Fruit fly (Drosophila melanogaster): ENCODE results near the gene Fhos.

Gene Fhos

DNA sequence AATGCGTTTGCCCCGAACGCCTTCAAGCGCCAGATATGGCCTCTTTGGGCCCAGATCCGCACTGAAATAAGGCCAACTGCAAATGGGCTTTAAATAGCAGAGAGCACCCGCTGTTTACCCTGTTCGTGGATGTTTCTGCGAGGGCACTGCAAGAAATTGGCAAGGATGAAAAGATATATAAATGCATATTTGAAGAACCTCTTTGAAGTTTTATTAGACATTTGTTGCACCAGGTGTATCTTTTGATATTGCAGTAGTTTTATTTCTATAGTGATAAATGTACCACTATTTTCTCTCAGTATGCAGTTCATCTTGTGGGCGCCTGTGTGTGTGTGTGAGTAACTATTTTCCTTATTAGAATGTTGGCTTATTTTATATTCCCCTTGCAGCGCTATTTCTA lies 60.1 kb downstream of the Fhos start (continued):
- TF ChIP-seq fd96Cb (tag; optimal IDR thresholded peaks at IDR 0.05): peak; percentile 10
- TF ChIP-seq lilli (GFP tag; optimal IDR thresholded peaks at IDR 0.05): no peak
- TF ChIP-seq CG17328 (GFP tag; IDR thresholded peaks at IDR 0.05): peak; percentile 51
- TF ChIP-seq nmo (GFP tag; optimal IDR thresholded peaks at IDR 0.05): peak; percentile 23
- peak; percentile 70 for TF ChIP-seq esg (GFP tag; conservative IDR thresholded peaks at IDR 0.05)
- TF ChIP-seq CG10462 (GFP tag; optimal IDR thresholded peaks at IDR 0.05): no peak
- no peak for TF ChIP-seq p53 (GFP tag; optimal IDR thresholded peaks at IDR 0.05)
- TF ChIP-seq Adf1 (GFP tag; IDR thresholded peaks at IDR 0.05): no peak
- no peak for TF ChIP-seq HHEX (GFP tag; optimal IDR thresholded peaks at IDR 0.05)
- TF ChIP-seq bbx (GFP tag; IDR thresholded peaks at IDR 0.05; ENCODE audit: partially characterized antibody): no peak
- TF ChIP-seq fru (optimal IDR thresholded peaks at IDR 0.05): no peak
- peak; percentile 56; the same call in 2 of the 3 replicates for TF ChIP-seq Aef1 (GFP tag; IDR thresholded peaks at IDR 0.05)
- TF ChIP-seq lov (optimal IDR thresholded peaks at IDR 0.05): no peak
- TF ChIP-seq lov (GFP tag; IDR thresholded peaks at IDR 0.05): peak; percentile 63; the same call in 2 of the 3 replicates
- peak; percentile 20 for TF ChIP-seq zen (tag; optimal IDR thresholded peaks at IDR 0.05)
- no peak for TF ChIP-seq YL-1 (GFP tag; optimal IDR thresholded peaks at IDR 0.05)
- no peak for TF ChIP-seq slp2 (GFP tag; optimal IDR thresholded peaks at IDR 0.05)
- TF ChIP-seq zf30C (GFP tag; optimal IDR thresholded peaks at IDR 0.05): no peak
- peak; percentile 9 for TF ChIP-seq Sox100B (GFP tag; optimal IDR thresholded peaks at IDR 0.05)
- peak; percentile 36 for TF ChIP-seq CG4820 (GFP tag; optimal IDR thresholded peaks at IDR 0.05)
- no peak for TF ChIP-seq CG2202 (tag; optimal IDR thresholded peaks at IDR 0.05)
- no peak for TF ChIP-seq Hr78 (GFP tag; optimal IDR thresholded peaks at IDR 0.05)
- peak; percentile 22 for TF ChIP-seq ind (GFP tag; optimal IDR thresholded peaks at IDR 0.05)
- TF ChIP-seq CG5245 (GFP tag; optimal IDR thresholded peaks at IDR 0.05): no peak
- no peak for TF ChIP-seq CG14860 (GFP tag; IDR thresholded peaks at IDR 0.05; ENCODE audit: partially characterized antibody)
- TF ChIP-seq ATbp (GFP tag; optimal IDR thresholded peaks at IDR 0.05): no peak
- TF ChIP-seq Usf (GFP tag; optimal IDR thresholded peaks at IDR 0.05): no peak
- peak; percentile 76 for TF ChIP-seq Xrp1 (GFP tag; IDR thresholded peaks at IDR 0.05)
- TF ChIP-seq da (GFP tag; optimal IDR thresholded peaks at IDR 0.05): no peak
- TF ChIP-seq twi (tag; optimal IDR thresholded peaks at IDR 0.05): no peak
- no peak for TF ChIP-seq toy (GFP tag; IDR thresholded peaks at IDR 0.05)
- no peak for TF ChIP-seq CG16815 (GFP tag; optimal IDR thresholded peaks at IDR 0.05)
- TF ChIP-seq CG15601 (tag; optimal IDR thresholded peaks at IDR 0.05): no peak
- TF ChIP-seq CG17829 (tag; optimal IDR thresholded peaks at IDR 0.05): no peak
- TF ChIP-seq CG34224 (GFP tag; IDR thresholded peaks at IDR 0.05; ENCODE audit: partially characterized antibody): no peak
- TF ChIP-seq CG2712 (tag; optimal IDR thresholded peaks at IDR 0.05): no peak
- TF ChIP-seq HmgD (GFP tag; optimal IDR thresholded peaks at IDR 0.05): no peak
- TF ChIP-seq CG8944 (GFP tag; optimal IDR thresholded peaks at IDR 0.05): no peak
- no peak for TF ChIP-seq Mad (GFP tag; optimal IDR thresholded peaks at IDR 0.05)
- no peak for TF ChIP-seq her (GFP tag; optimal IDR thresholded peaks at IDR 0.05)
- no peak for TF ChIP-seq CG10267 (tag; optimal IDR thresholded peaks at IDR 0.05)
- peak; percentile 13 for TF ChIP-seq CG17359 (tag; optimal IDR thresholded peaks at IDR 0.05)
- no peak for TF ChIP-seq CG10543 (GFP tag; optimal IDR thresholded peaks at IDR 0.05)
- TF ChIP-seq CG15696 (tag; optimal IDR thresholded peaks at IDR 0.05): no peak
- no peak for TF ChIP-seq CG4360 (GFP tag; IDR thresholded peaks at IDR 0.05)
- TF ChIP-seq CG3281 (GFP tag; optimal IDR thresholded peaks at IDR 0.05): no peak
- 0 out of 3 replicates have a peak, but pooled peaks have one; percentile 51 for TF ChIP-seq CG2199 (GFP tag; IDR thresholded peaks at IDR 0.05)
- TF ChIP-seq Dp (GFP tag; optimal IDR thresholded peaks at IDR 0.05): no peak
- TF ChIP-seq CrebB (tag; optimal IDR thresholded peaks at IDR 0.05): no peak
- TF ChIP-seq CG4282 (GFP tag; optimal IDR thresholded peaks at IDR 0.05): no peak
- no peak for TF ChIP-seq jigr1 (GFP tag; IDR thresholded peaks at IDR 0.05)
- TF ChIP-seq Asciz (GFP tag; optimal IDR thresholded peaks at IDR 0.05): no peak

Measured in whole organism, embryonic.